Worm (Caenorhabditis elegans) whole organism, L4 larva: ENCODE measurements around the gene spr-2.

ENCODE experiments used
- F49E8.2 ChIP-seq: sonication (generic microtip); optimal IDR thresholded peaks from 2 replicates; lab custom pipeline; 2016; ENCODE audit warnings: missing compliant biosample characterization, mild to moderate bottlenecking, missing genetic modification characterization, borderline replicate concordance
- ZK337.2 ChIP-seq: fragments of 200-800 bp; sonication (Bioruptor generic); IDR thresholded peaks from 2 replicates; pipeline ENCODE4 v1.3.6; 2022; ENCODE audit warnings: missing genetic modification reagents, missing genetic modification characterization, missing compliant biosample characterization
- ZK546.5 ChIP-seq, 2 experiments: sonication (generic microtip); optimal IDR thresholded peaks; 2 replicates each; lab custom pipeline; 2017; ENCODE audit warnings: missing biosample characterization in 2 of 2, missing genetic modification characterization in 2 of 2
- ama-1 ChIP-seq: fragments of 150-350 bp; optimal IDR thresholded peaks from 2 replicates; lab custom pipeline; 2014; ENCODE audit warnings: inconsistent platforms, mixed read lengths
- fkh-10 ChIP-seq: fragments of 150-350 bp; optimal IDR thresholded peaks from 2 replicates; lab custom pipeline; 2014; ENCODE audit warnings: missing biosample characterization, missing genetic modification reagents, missing genetic modification characterization
- fos-1 ChIP-seq: fragments of 150-350 bp; optimal IDR thresholded peaks from 2 replicates; lab custom pipeline; 2014; ENCODE audit warnings: missing biosample characterization, missing genetic modification characterization
- lin-13 ChIP-seq: fragments of 150-350 bp; optimal IDR thresholded peaks from 2 replicates; lab custom pipeline; 2014; ENCODE audit warnings: missing biosample characterization, missing genetic modification reagents, missing genetic modification characterization
- lin-15B ChIP-seq: fragments of 150-350 bp; sonication (generic microtip); optimal IDR thresholded peaks from 3 replicates; lab custom pipeline; 2014; ENCODE audit warnings: missing biosample characterization, missing genetic modification characterization
- lin-39 ChIP-seq: fragments of 150-350 bp; optimal IDR thresholded peaks from 2 replicates; lab custom pipeline; 2014; ENCODE audit warnings: missing biosample characterization, missing genetic modification reagents, missing genetic modification characterization
- pqm-1 ChIP-seq: sonication (generic microtip); optimal IDR thresholded peaks from 2 replicates; lab custom pipeline; 2017; ENCODE audit warnings: missing biosample characterization, missing genetic modification characterization
- skn-1 ChIP-seq: fragments of 150-350 bp; optimal IDR thresholded peaks from 2 replicates; lab custom pipeline; 2014; ENCODE audit warnings: missing biosample characterization, missing genetic modification characterization
- zag-1 ChIP-seq: fragments of 150-350 bp; optimal IDR thresholded peaks from 2 replicates; lab custom pipeline; 2014; ENCODE audit warnings: missing biosample characterization, missing genetic modification characterization

DNA sequence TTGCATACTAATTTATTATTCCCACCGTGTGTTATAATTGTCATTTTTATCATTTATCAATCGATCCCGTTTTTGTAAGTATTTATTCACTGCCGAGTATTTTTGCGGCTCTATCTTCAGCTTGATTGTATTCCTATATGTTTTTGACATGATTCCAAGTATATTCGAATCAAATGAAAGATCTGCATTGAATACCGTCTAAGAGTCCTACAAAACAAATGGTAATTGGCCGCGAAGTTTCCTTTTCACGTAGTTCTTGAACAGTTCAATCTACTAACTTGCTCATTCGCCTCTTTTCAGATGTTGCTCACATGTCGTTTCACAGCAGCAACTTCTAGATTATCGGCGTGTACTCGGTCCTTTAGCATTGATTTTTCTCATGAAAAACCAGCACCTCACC, 1.3 kb downstream of the spr-2 start, which contains the start of gene C27B7.2:
- no peak for TF ChIP-seq ZK546.5 (tag; optimal IDR thresholded peaks at IDR 0.05; lab: Kevin White, UChicago)
- no peak for TF ChIP-seq lin-13 (GFP tag; lab: Kevin White, UChicago)
- TF ChIP-seq ama-1 (lab: Kevin White, UChicago), result no peak
- TF ChIP-seq skn-1 (tag; lab: Kevin White, UChicago), result no peak
- no peak for TF ChIP-seq pqm-1 (tag; lab: Kevin White, UChicago)
- no peak for TF ChIP-seq fkh-10
- TF ChIP-seq F49E8.2 (tag; lab: Kevin White, UChicago), result no peak
- TF ChIP-seq ZK337.2, result no peak
- TF ChIP-seq lin-39 (tag; lab: Kevin White, UChicago), result no peak
- TF ChIP-seq zag-1 (tag; lab: Kevin White, UChicago), result no peak
- TF ChIP-seq fos-1 (tag; lab: Kevin White, UChicago), result no peak
- TF ChIP-seq lin-15B (tag; lab: Kevin White, UChicago), result no peak
